Fruit fly (Drosophila melanogaster): ENCODE measurements around the gene CG3402.

The CG3402 gene

dm6 chr3L:613578-614300 is 38.9 kb downstream of the CG3402 start (continued):
- TF ChIP-seq ab (GFP tag; optimal IDR thresholded peaks at IDR 0.05), result no peak
- no peak for TF ChIP-seq CG10366 (GFP tag; IDR thresholded peaks at IDR 0.05)
- peak; percentile 14 for TF ChIP-seq CG1233 (GFP tag; optimal IDR thresholded peaks at IDR 0.05)
- peak; percentile 68 for TF ChIP-seq trem (tag; optimal IDR thresholded peaks at IDR 0.05)
- no peak for TF ChIP-seq Aef1 (GFP tag; IDR thresholded peaks at IDR 0.05)
- TF ChIP-seq Tbp (GFP tag; optimal IDR thresholded peaks at IDR 0.05), result no peak
- peak; percentile 66 for TF ChIP-seq Med (GFP tag)
- TF ChIP-seq hbn (GFP tag; IDR thresholded peaks at IDR 0.05; ENCODE audit: partially characterized antibody), result no peak
- TF ChIP-seq Dip2 (GFP tag; IDR thresholded peaks at IDR 0.05), result no peak
- peak; percentile 9 for TF ChIP-seq Atf3 (GFP tag; optimal IDR thresholded peaks at IDR 0.05)
- TF ChIP-seq sr (GFP tag; IDR thresholded peaks at IDR 0.05), result no peak
- TF ChIP-seq Myb (GFP tag; optimal IDR thresholded peaks at IDR 0.05), result no peak
- TF ChIP-seq ham (GFP tag; IDR thresholded peaks at IDR 0.05), result no peak
- TF ChIP-seq CG9727 (GFP tag; optimal IDR thresholded peaks at IDR 0.05), result peak; percentile 85
- TF ChIP-seq CG16863 (GFP tag; optimal IDR thresholded peaks at IDR 0.05), result peak; percentile 39
- TF ChIP-seq dimm (GFP tag; IDR thresholded peaks at IDR 0.05), result no peak
- TF ChIP-seq CG15696 (tag; optimal IDR thresholded peaks at IDR 0.05), result peak; percentile 88
- TF ChIP-seq CG10274 (GFP tag; optimal IDR thresholded peaks at IDR 0.05), result no peak
- no peak for TF ChIP-seq pan (optimal IDR thresholded peaks at IDR 0.05)
- peak in 1 of 2 experiments; percentile 26 for TF ChIP-seq pan (GFP tag; optimal IDR thresholded peaks at IDR 0.05 in 1 of 2, IDR thresholded peaks at IDR 0.05 in 1 of 2)
- TF ChIP-seq Drgx (GFP tag; IDR thresholded peaks at IDR 0.05), result no peak
- TF ChIP-seq CG10565 (GFP tag; optimal IDR thresholded peaks at IDR 0.05), result no peak
- TF ChIP-seq Six4 (GFP tag; optimal IDR thresholded peaks at IDR 0.05), result peak; percentile 27
- TF ChIP-seq Sin3A (optimal IDR thresholded peaks at IDR 0.05), result no peak
- no peak for TF ChIP-seq scrt (GFP tag; optimal IDR thresholded peaks at IDR 0.05)
- no peak for TF ChIP-seq D19B (GFP tag; optimal IDR thresholded peaks at IDR 0.05)
- TF ChIP-seq CG7786 (GFP tag; optimal IDR thresholded peaks at IDR 0.05), result peak; percentile 31
- TF ChIP-seq CG6854 (GFP tag; optimal IDR thresholded peaks at IDR 0.05), result no peak
- peak; percentile 56 for TF ChIP-seq grau (tag; optimal IDR thresholded peaks at IDR 0.05)
- TF ChIP-seq CG9817 (tag; optimal IDR thresholded peaks at IDR 0.05), result no peak
- peak; percentile 90 for TF ChIP-seq zf30C (GFP tag; optimal IDR thresholded peaks at IDR 0.05)
- TF ChIP-seq Dip3 (GFP tag; optimal IDR thresholded peaks at IDR 0.05), result no peak
- TF ChIP-seq sug (tag; optimal IDR thresholded peaks at IDR 0.05), result no peak
- no peak for TF ChIP-seq pita (GFP tag; optimal IDR thresholded peaks at IDR 0.05)
- peak; percentile 18 for TF ChIP-seq CG10654 (GFP tag; optimal IDR thresholded peaks at IDR 0.05)
- 0 out of 2 replicates have a peak, but pooled peaks have one; percentile 9 for TF ChIP-seq slbo (GFP tag; IDR thresholded peaks at IDR 0.05)
- no peak for TF ChIP-seq CG3065 (GFP tag; optimal IDR thresholded peaks at IDR 0.05)
- TF ChIP-seq slp2 (GFP tag; optimal IDR thresholded peaks at IDR 0.05), result no peak
- no peak for TF ChIP-seq HLH4C (GFP tag; IDR thresholded peaks at IDR 0.05; ENCODE audit: partially characterized antibody)
- TF ChIP-seq Rx (GFP tag; IDR thresholded peaks at IDR 0.05), result 0 out of 2 replicates have a peak, but pooled peaks have one; percentile 15
- no peak for TF ChIP-seq Fer2 (tag; optimal IDR thresholded peaks at IDR 0.05)
- no peak for TF ChIP-seq CG14014 (GFP tag; IDR thresholded peaks at IDR 0.05)
- no peak for TF ChIP-seq sens-2 (GFP tag; IDR thresholded peaks at IDR 0.05)
- peak; percentile 66; the same call in 2 of the 3 replicates for TF ChIP-seq CG17361 (GFP tag; IDR thresholded peaks at IDR 0.05)
- TF ChIP-seq CG8089 (GFP tag; optimal IDR thresholded peaks at IDR 0.05), result peak; percentile 19
- 0 out of 2 replicates have a peak, but pooled peaks have one; percentile 1 for TF ChIP-seq Dref (GFP tag; IDR thresholded peaks at IDR 0.05)
- TF ChIP-seq sima (GFP tag; optimal IDR thresholded peaks at IDR 0.05), result no peak
- 0 out of 2 replicates have a peak, but pooled peaks have one; percentile 6 for TF ChIP-seq chm (GFP tag; IDR thresholded peaks at IDR 0.05)
- no peak for TF ChIP-seq hkb (optimal IDR thresholded peaks at IDR 0.05)
- TF ChIP-seq hkb (GFP tag; IDR thresholded peaks at IDR 0.05), result peak; percentile 54
- TF ChIP-seq CG10209 (GFP tag; optimal IDR thresholded peaks at IDR 0.05), result peak; percentile 50
- TF ChIP-seq CG9437 (GFP tag; optimal IDR thresholded peaks at IDR 0.05), result no peak

Data from whole organism, embryonic.